Worm (Caenorhabditis elegans): Measurements from ENCODE around the gene lgc-13.

The lgc-13 gene

DNA sequence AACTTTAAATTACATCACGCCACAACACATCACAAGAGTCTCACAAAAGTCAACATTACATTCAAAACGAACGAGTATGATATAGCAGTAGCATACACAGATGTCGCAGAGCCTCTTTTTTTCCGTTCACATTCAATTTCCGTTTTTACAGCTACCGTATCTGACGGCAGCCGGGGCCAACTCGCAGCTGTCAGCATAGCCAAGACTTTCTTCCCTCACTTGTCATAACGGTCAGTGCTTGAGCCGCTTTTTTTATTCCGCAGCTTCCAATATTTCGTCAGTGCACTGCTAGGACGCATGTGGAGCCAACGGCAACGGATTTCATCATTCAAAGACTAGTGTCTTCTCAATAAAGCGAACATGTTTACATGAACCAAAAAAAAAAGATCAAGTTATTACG is 15.0 kb upstream of the lgc-13 start:
- TF ChIP-seq blmp-1 (tag; optimal IDR thresholded peaks at IDR 0.05; ENCODE audit: insufficient read depth) (no peak), unc-55 (GFP tag; optimal IDR thresholded peaks at IDR 0.05) (peak; percentile 21), sma-9 (GFP tag; optimal IDR thresholded peaks at IDR 0.05) (no peak), sma-9 (tag; optimal IDR thresholded peaks at IDR 0.05) (no peak), nhr-6 (tag; optimal IDR thresholded peaks at IDR 0.05) (no peak)

DNA sequence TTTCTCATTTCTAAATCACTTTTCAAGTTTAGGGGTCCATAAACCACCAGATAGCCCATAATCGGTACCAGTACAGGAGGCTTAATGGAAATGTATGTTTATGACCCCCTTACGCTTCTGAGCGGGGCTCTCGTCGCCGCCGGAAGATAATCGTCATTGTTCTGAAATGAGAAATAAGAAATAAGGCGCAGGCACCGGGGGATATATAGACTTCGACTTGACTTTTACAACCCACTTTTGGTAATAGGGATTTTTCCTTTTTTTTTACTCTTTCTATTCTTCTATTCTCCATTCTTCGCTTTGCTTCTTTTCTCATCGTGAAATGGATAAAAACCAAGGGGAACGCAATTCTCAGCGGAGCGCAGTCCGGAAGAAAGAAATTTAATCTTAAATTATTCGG is 13.8 kb upstream of the lgc-13 start:
- TF ChIP-seq peb-1 (tag; optimal IDR thresholded peaks at IDR 0.05) (no peak), lsy-2 (tag; optimal IDR thresholded peaks at IDR 0.05) (no peak), ztf-1 (GFP tag; conservative IDR thresholded peaks at IDR 0.05) (no peak), elt-1 (tag; optimal IDR thresholded peaks at IDR 0.05) (no peak)

DNA sequence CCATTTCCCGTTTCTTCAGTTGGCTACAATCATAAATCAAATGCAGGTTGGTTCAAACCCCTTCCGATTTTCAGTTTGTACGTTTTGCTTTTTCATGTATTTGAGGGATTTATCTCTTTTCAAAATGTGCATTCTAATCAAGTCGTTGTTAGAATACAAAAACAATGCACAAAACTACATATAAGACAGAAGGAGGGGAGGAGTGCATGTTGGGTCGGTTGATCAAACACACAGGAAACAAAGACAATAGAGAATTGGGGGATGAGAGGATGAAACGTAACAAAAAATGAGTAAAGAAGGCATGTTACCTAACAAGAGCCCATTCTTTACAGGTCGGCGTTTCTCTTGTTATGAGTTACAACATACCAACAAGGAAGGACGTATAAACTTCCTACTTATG is 11.0 kb upstream of the lgc-13 start:
- TF ChIP-seq F13H6.1 (tag; optimal IDR thresholded peaks at IDR 0.05) (no peak), peb-1 (tag; optimal IDR thresholded peaks at IDR 0.05) (no peak), dmd-4 (tag; optimal IDR thresholded peaks at IDR 0.05) (no peak)

DNA sequence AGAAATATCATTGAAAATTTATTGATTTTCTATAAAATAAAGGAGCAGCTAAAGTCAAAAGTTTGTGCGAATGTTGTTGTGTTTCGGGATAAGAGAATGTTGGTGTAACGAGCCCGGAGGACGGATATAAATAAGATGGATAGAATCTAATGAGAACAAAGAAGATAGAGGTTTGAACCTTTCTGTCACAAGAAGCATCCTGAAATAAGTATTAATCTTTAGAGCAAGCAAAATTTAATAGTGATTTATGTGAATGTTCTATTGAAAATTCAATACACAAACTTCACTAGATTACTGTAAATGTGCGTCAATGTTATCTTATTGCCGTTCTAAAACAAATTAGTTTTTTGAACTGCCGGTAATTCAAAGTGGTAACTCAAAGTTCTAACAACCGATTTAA is 5.3 kb upstream of the lgc-13 start, which contains the start of gene W03G11.3:
W03G11.3 (minus strand) TSS at position 101 of the 400 bp plus-strand sequence.
- TF ChIP-seq ztf-1 (GFP tag; conservative IDR thresholded peaks at IDR 0.05) (no peak), ama-1 (optimal IDR thresholded peaks at IDR 0.05) (no peak), Y55F3AM.14 (GFP tag; optimal IDR thresholded peaks at IDR 0.05) (no peak), lin-39 (tag; optimal IDR thresholded peaks at IDR 0.05) (no peak), snpc-4 (tag; optimal IDR thresholded peaks at IDR 0.05) (no peak), blmp-1 (tag; optimal IDR thresholded peaks at IDR 0.05; ENCODE audit: insufficient read depth) (no peak), skn-1 (tag; optimal IDR thresholded peaks at IDR 0.05) (no peak), egl-27 (tag; optimal IDR thresholded peaks at IDR 0.05) (no peak), ceh-82 (tag; optimal IDR thresholded peaks at IDR 0.05) (no peak), nhr-129 (tag; optimal IDR thresholded peaks at IDR 0.05) (no peak)

DNA sequence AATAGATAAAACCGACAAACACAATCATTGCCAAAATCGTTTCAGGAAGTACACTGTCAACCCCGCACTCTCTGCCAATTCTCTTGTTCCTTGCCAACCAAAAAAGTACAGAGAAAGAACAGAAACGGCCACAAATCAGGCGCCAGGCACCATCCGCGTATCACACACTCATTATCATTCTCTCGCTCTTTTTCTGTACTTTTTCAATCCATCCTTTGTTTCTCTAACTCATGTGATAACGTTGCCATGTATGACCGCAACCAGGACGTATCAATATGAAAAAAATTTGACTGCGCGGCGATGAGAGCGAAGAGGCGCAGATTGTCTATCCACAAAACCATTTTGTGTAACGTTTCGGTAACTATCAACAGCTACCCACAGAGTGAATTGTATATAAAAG is 4.3 kb upstream of the lgc-13 start, which contains the start of gene col-181:
col-181 (plus strand) TSS at position 301 of the 400 bp plus-strand sequence.
- TF ChIP-seq alr-1 (tag; optimal IDR thresholded peaks at IDR 0.05) (no peak), F13H6.1 (tag; optimal IDR thresholded peaks at IDR 0.05) (no peak), unc-39 (tag; optimal IDR thresholded peaks at IDR 0.05) (no peak), elt-3 (tag; optimal IDR thresholded peaks at IDR 0.05) (no peak), ceh-82 (tag; optimal IDR thresholded peaks at IDR 0.05) (no peak)

DNA sequence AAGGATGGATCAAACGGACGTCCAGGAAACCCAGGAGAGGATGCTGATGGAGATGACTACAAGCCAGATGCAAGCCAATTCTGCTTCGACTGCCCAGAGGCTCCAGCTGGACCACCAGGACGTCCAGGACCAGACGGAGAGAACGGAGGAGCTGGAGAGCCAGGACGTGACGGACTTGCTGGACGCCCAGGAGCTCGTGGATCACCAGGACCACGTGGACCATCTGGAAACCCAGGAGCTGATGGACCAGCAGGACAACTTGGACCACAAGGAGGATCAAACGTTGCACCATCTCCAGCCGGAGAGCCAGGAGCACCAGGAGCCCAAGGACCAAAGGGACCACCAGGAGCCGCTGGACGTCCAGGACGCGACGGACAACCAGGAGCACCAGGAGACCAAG is 3.5 kb upstream of the lgc-13 start:
- TF ChIP-seq nhr-11 (tag; optimal IDR thresholded peaks at IDR 0.05) (no peak), unc-62 (GFP tag; optimal IDR thresholded peaks at IDR 0.05) (no peak), lin-11 (tag; optimal IDR thresholded peaks at IDR 0.05) (no peak), ama-1 (optimal IDR thresholded peaks at IDR 0.05) (no peak), ceh-82 (tag; optimal IDR thresholded peaks at IDR 0.05) (no peak), F13H6.1 (tag; optimal IDR thresholded peaks at IDR 0.05) (no peak), ztf-1 (GFP tag; conservative IDR thresholded peaks at IDR 0.05) (no peak), unc-39 (tag; optimal IDR thresholded peaks at IDR 0.05) (no peak), peb-1 (tag; optimal IDR thresholded peaks at IDR 0.05) (no peak), lin-39 (tag; optimal IDR thresholded peaks at IDR 0.05) (no peak), elt-3 (tag; optimal IDR thresholded peaks at IDR 0.05) (no peak), snpc-4 (tag; optimal IDR thresholded peaks at IDR 0.05) (no peak), nhr-77 (tag; optimal IDR thresholded peaks at IDR 0.05) (no peak)

DNA sequence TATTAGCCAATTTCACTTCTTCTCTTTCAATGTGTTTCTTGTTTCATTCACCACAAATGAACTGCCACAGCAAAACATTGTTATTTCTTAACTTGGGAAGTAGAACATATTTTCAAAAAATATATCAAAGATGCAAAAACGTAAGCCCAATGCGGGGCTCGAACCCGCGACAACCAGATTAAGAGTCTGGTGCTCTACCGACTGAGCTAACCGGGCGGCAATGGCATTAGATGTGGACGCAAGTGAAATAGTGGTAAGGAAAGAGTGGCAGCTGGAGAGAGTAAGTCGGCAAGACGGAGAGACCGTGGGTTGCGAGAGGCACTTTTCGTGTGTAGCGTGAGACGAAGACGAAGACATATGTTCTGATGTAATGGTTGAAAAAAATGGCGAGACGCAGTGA is 3.0 kb upstream of the lgc-13 start:
- TF ChIP-seq lsy-2 (tag; optimal IDR thresholded peaks at IDR 0.05) (peak in 1 of 2 experiments; percentile 66), sma-3 (GFP tag; optimal IDR thresholded peaks at IDR 0.05) (peak; percentile 73), egl-27 (tag; optimal IDR thresholded peaks at IDR 0.05) (peak; percentile 66), aly-2 (tag; optimal IDR thresholded peaks at IDR 0.05) (no peak), ZK546.5 (tag; optimal IDR thresholded peaks at IDR 0.05) (no peak), nhr-21 (tag; optimal IDR thresholded peaks at IDR 0.05) (peak; percentile 53), Y55F3AM.14 (GFP tag; optimal IDR thresholded peaks at IDR 0.05) (peak; percentile 68), nhr-129 (tag; optimal IDR thresholded peaks at IDR 0.05) (peak; percentile 92), unc-62 (GFP tag; optimal IDR thresholded peaks at IDR 0.05) (no peak), mdl-1 (tag; optimal IDR thresholded peaks at IDR 0.05) (peak in 1 of 2 experiments; percentile 42), C34F6.9 (tag; optimal IDR thresholded peaks at IDR 0.05) (peak; percentile 56), ceh-82 (tag; optimal IDR thresholded peaks at IDR 0.05) (peak; percentile 27), nhr-237 (tag; optimal IDR thresholded peaks at IDR 0.05) (no peak), ceh-16 (tag; optimal IDR thresholded peaks at IDR 0.05) (peak; percentile 15), nhr-11 (tag; optimal IDR thresholded peaks at IDR 0.05) (peak; percentile 65), crh-2 (tag; optimal IDR thresholded peaks at IDR 0.05) (peak; percentile 72), lin-11 (tag; optimal IDR thresholded peaks at IDR 0.05) (peak; percentile 39), F13H6.1 (tag; optimal IDR thresholded peaks at IDR 0.05) (peak; percentile 77), blmp-1 (tag; optimal IDR thresholded peaks at IDR 0.05; ENCODE audit: insufficient read depth) (no peak), lin-13 (GFP tag; optimal IDR thresholded peaks at IDR 0.05) (peak; percentile 76), sma-9 (GFP tag; optimal IDR thresholded peaks at IDR 0.05) (peak; percentile 87), sma-9 (tag; optimal IDR thresholded peaks at IDR 0.05) (no peak), R02D3.7 (tag; optimal IDR thresholded peaks at IDR 0.05) (no peak), mab-5 (tag; optimal IDR thresholded peaks at IDR 0.05) (peak; percentile 76), unc-39 (tag; optimal IDR thresholded peaks at IDR 0.05) (no peak), zag-1 (tag; optimal IDR thresholded peaks at IDR 0.05) (peak; percentile 46), snpc-4 (tag; optimal IDR thresholded peaks at IDR 0.05) (peak; percentile 2)
